Fruit fly (Drosophila melanogaster) whole organism, prepupa: ENCODE measurements around the gene Syx5.

Source experiments
- CG10631 ChIP-seq: fragments of 200-800 bp; sonication (Bioruptor generic); optimal IDR thresholded peaks from 2 replicates; lab custom pipeline; 2016; ENCODE audit warnings: missing biosample characterization, missing genetic modification characterization
- CG10669 ChIP-seq: fragments of 200-800 bp; sonication (Bioruptor generic); optimal IDR thresholded peaks from 3 replicates; lab custom pipeline; 2018; ENCODE audit warnings: missing biosample characterization, mild to moderate bottlenecking, missing genetic modification characterization, moderate library complexity
- CG11294 ChIP-seq: fragments of 200-800 bp; sonication (Bioruptor generic); IDR thresholded peaks from 2 replicates; pipeline ENCODE4 v1.3.6; 2022; ENCODE audit warnings: missing biosample characterization, missing genetic modification characterization
- CG11902 ChIP-seq: fragments of 200-800 bp; sonication (Bioruptor generic); optimal IDR thresholded peaks from 3 replicates; lab custom pipeline; 2016; ENCODE audit warnings: missing biosample characterization, missing genetic modification characterization
- CG15336 ChIP-seq: fragments of 200-800 bp; sonication (Bioruptor generic); IDR thresholded peaks from 2 replicates; pipeline ENCODE4 v1.3.6; 2022; ENCODE audit warnings: missing biosample characterization, missing genetic modification characterization
- CG1621 ChIP-seq: fragments of 200-800 bp; sonication (Bioruptor generic); optimal IDR thresholded peaks from 3 replicates; lab custom pipeline; 2018; ENCODE audit warnings: missing biosample characterization, mild to moderate bottlenecking, missing genetic modification characterization
- CG16779 ChIP-seq: fragments of 200-800 bp; sonication (Bioruptor generic); optimal IDR thresholded peaks from 3 replicates; lab custom pipeline; 2017; ENCODE audit warnings: missing biosample characterization, mild to moderate bottlenecking, missing genetic modification characterization
- CG3032 ChIP-seq: fragments of 200-800 bp; optimal IDR thresholded peaks from 2 replicates; lab custom pipeline; 2019; ENCODE audit warnings: missing biosample characterization, mild to moderate bottlenecking, missing genetic modification characterization, moderate library complexity
- CG31627 ChIP-seq: fragments of 200-800 bp; sonication (Bioruptor generic); optimal IDR thresholded peaks from 3 replicates; lab custom pipeline; 2016; ENCODE audit warnings: missing biosample characterization, missing genetic modification characterization
- CG32006 ChIP-seq: fragments of 200-800 bp; sonication (Bioruptor generic); optimal IDR thresholded peaks from 3 replicates; lab custom pipeline; 2017; ENCODE audit warnings: missing biosample characterization, mild to moderate bottlenecking, missing genetic modification characterization
- CG3919 ChIP-seq: fragments of 200-800 bp; sonication (Bioruptor generic); optimal IDR thresholded peaks from 3 replicates; lab custom pipeline; 2016; ENCODE audit warnings: missing biosample characterization, missing genetic modification characterization
- CG4318 ChIP-seq: fragments of 200-800 bp; sonication (Bioruptor generic); optimal IDR thresholded peaks from 3 replicates; lab custom pipeline; 2017; ENCODE audit warnings: missing biosample characterization, mild to moderate bottlenecking, missing genetic modification characterization
- CG6163 ChIP-seq: fragments of 200-800 bp; sonication (Bioruptor generic); IDR thresholded peaks from 3 replicates; pipeline ENCODE4 v1.3.6; 2022; ENCODE audit warnings: missing biosample characterization, missing genetic modification characterization
- CG6808 ChIP-seq: fragments of 200-800 bp; sonication (Bioruptor generic); optimal IDR thresholded peaks from 3 replicates; lab custom pipeline; 2017; ENCODE audit warnings: missing biosample characterization, missing genetic modification characterization, mild to moderate bottlenecking, moderate library complexity, missing genetic modification reagents
- CG7368 ChIP-seq: fragments of 200-800 bp; sonication (Bioruptor generic); optimal IDR thresholded peaks from 3 replicates; lab custom pipeline; 2016; ENCODE audit warnings: missing biosample characterization, missing genetic modification characterization
- CG8119 ChIP-seq: fragments of 200-800 bp; sonication (Bioruptor generic); IDR thresholded peaks from 3 replicates; pipeline ENCODE4 v1.3.6; 2022; ENCODE audit warnings: missing biosample characterization, missing genetic modification characterization
- CG8319 ChIP-seq: fragments of 200-800 bp; sonication (Bioruptor generic); optimal IDR thresholded peaks from 3 replicates; lab custom pipeline; 2016; ENCODE audit warnings: missing biosample characterization, missing genetic modification characterization
- CG8632 ChIP-seq: fragments of 200-800 bp; sonication (Bioruptor generic); optimal IDR thresholded peaks from 3 replicates; lab custom pipeline; 2016; ENCODE audit warnings: missing biosample characterization, missing genetic modification characterization
- CG9139 ChIP-seq: fragments of 200-800 bp; sonication (Bioruptor generic); optimal IDR thresholded peaks from 3 replicates; lab custom pipeline; 2017; ENCODE audit warnings: missing biosample characterization, mild to moderate bottlenecking, missing genetic modification characterization
- Eip75B ChIP-seq: fragments of 200-800 bp; sonication (Bioruptor generic); optimal IDR thresholded peaks from 3 replicates; lab custom pipeline; 2016; ENCODE audit warnings: missing biosample characterization, missing genetic modification characterization
- Eip78C ChIP-seq: fragments of 200-800 bp; sonication (Bioruptor generic); peaks from one replicate; lab custom pipeline; 2016; ENCODE audit warnings: missing biosample characterization, missing genetic modification characterization
- Eip93F ChIP-seq: fragments of 200-800 bp; sonication (Bioruptor generic); optimal IDR thresholded peaks from 2 replicates; lab custom pipeline; 2016; ENCODE audit warnings: missing biosample characterization, mild to moderate bottlenecking, missing genetic modification characterization
- Ets21C ChIP-seq: fragments of 200-800 bp; sonication (Bioruptor generic); optimal IDR thresholded peaks from 3 replicates; lab custom pipeline; 2016; ENCODE audit warnings: missing biosample characterization, missing genetic modification characterization
- Ets96B ChIP-seq: fragments of 200-800 bp; optimal IDR thresholded peaks from 2 replicates; lab custom pipeline; 2019; ENCODE audit warnings: missing biosample characterization, mild to moderate bottlenecking, missing genetic modification characterization, moderate library complexity
- Gug ChIP-seq: fragments of 200-800 bp; sonication (Bioruptor generic); IDR thresholded peaks from 2 replicates; pipeline ENCODE4 v1.3.6; 2022; ENCODE audit warnings: missing biosample characterization, missing genetic modification characterization
- Hr38 ChIP-seq: sonication (Bioruptor generic); optimal IDR thresholded peaks from 2 replicates; lab custom pipeline; 2016; ENCODE audit warnings: missing biosample characterization, missing genetic modification characterization
- Lpt ChIP-seq: fragments of 200-800 bp; sonication (Bioruptor generic); optimal IDR thresholded peaks from 3 replicates; lab custom pipeline; 2016; ENCODE audit warnings: missing biosample characterization, missing genetic modification characterization
- Met ChIP-seq: fragments of 200-800 bp; sonication (Bioruptor generic); optimal IDR thresholded peaks from 3 replicates; lab custom pipeline; 2016; ENCODE audit warnings: missing biosample characterization, missing genetic modification characterization
- Smox ChIP-seq: fragments of 200-800 bp; sonication (Bioruptor generic); optimal IDR thresholded peaks from 3 replicates; lab custom pipeline; 2016; ENCODE audit warnings: missing biosample characterization, missing genetic modification characterization
- Sox102F ChIP-seq: fragments of 200-800 bp; sonication (Bioruptor generic); optimal IDR thresholded peaks from 2 replicates; lab custom pipeline; 2016; ENCODE audit warnings: missing biosample characterization, mild to moderate bottlenecking, missing genetic modification characterization
- Sox14 ChIP-seq: fragments of 200-800 bp; sonication (Bioruptor generic); optimal IDR thresholded peaks from 3 replicates; lab custom pipeline; 2016; ENCODE audit warnings: missing biosample characterization, missing genetic modification characterization
- achi ChIP-seq: fragments of 200-800 bp; sonication (Bioruptor generic); optimal IDR thresholded peaks from 3 replicates; lab custom pipeline; 2016; ENCODE audit warnings: missing biosample characterization, missing genetic modification characterization
- acj6 ChIP-seq: fragments of 200-800 bp; sonication (Bioruptor generic); optimal IDR thresholded peaks from 3 replicates; lab custom pipeline; 2016; ENCODE audit warnings: missing biosample characterization, missing genetic modification characterization
- dac ChIP-seq: fragments of 200-800 bp; sonication (Bioruptor generic); optimal IDR thresholded peaks from 2 replicates; lab custom pipeline; 2017; ENCODE audit warnings: missing biosample characterization, mild to moderate bottlenecking, missing genetic modification characterization
- dsx ChIP-seq: fragments of 200-800 bp; optimal IDR thresholded peaks from 3 replicates; lab custom pipeline; 2019; ENCODE audit warnings: missing biosample characterization, mild to moderate bottlenecking, missing genetic modification characterization, moderate library complexity; ENCODE audit not compliant: poor library complexity, severe bottlenecking
- esn ChIP-seq: fragments of 200-800 bp; sonication (Bioruptor generic); optimal IDR thresholded peaks from 2 replicates; lab custom pipeline; 2016; ENCODE audit warnings: missing biosample characterization, mild to moderate bottlenecking, missing genetic modification characterization, moderate library complexity
- fd59A ChIP-seq: fragments of 200-800 bp; sonication (Bioruptor generic); optimal IDR thresholded peaks from 2 replicates; lab custom pipeline; 2017; ENCODE audit warnings: missing biosample characterization, mild to moderate bottlenecking, missing genetic modification characterization, missing genetic modification reagents
- fd85E ChIP-seq: fragments of 200-800 bp; sonication (Bioruptor generic); optimal IDR thresholded peaks from 3 replicates; lab custom pipeline; 2016; ENCODE audit warnings: missing biosample characterization, missing genetic modification characterization
- fkh ChIP-seq: fragments of 200-800 bp; sonication (Bioruptor generic); optimal IDR thresholded peaks from 3 replicates; lab custom pipeline; 2017; ENCODE audit warnings: missing biosample characterization, mild to moderate bottlenecking, missing genetic modification characterization, moderate library complexity
- lz ChIP-seq: fragments of 200-800 bp; sonication (Bioruptor generic); optimal IDR thresholded peaks from 3 replicates; lab custom pipeline; 2016; ENCODE audit warnings: missing biosample characterization, missing genetic modification characterization
- net ChIP-seq: fragments of 200-800 bp; sonication (Bioruptor generic); optimal IDR thresholded peaks from 3 replicates; lab custom pipeline; 2016; ENCODE audit warnings: missing biosample characterization, missing genetic modification characterization
- spab ChIP-seq: fragments of 200-800 bp; sonication (Bioruptor generic); optimal IDR thresholded peaks from 2 replicates; lab custom pipeline; 2017; ENCODE audit warnings: missing biosample characterization, mild to moderate bottlenecking, missing genetic modification characterization, missing genetic modification reagents
- svp ChIP-seq: fragments of 200-800 bp; sonication (Bioruptor generic); peaks from one replicate; lab custom pipeline; 2016; ENCODE audit warnings: missing biosample characterization, missing genetic modification characterization
- topi ChIP-seq: fragments of 200-800 bp; sonication (Bioruptor generic); optimal IDR thresholded peaks from 3 replicates; lab custom pipeline; 2016; ENCODE audit warnings: missing biosample characterization, missing genetic modification characterization
- vri ChIP-seq: fragments of 200-800 bp; sonication (Bioruptor generic); optimal IDR thresholded peaks from 3 replicates; lab custom pipeline; 2016; ENCODE audit warnings: missing biosample characterization, mild to moderate bottlenecking, missing genetic modification characterization

Gene Syx5

DNA sequence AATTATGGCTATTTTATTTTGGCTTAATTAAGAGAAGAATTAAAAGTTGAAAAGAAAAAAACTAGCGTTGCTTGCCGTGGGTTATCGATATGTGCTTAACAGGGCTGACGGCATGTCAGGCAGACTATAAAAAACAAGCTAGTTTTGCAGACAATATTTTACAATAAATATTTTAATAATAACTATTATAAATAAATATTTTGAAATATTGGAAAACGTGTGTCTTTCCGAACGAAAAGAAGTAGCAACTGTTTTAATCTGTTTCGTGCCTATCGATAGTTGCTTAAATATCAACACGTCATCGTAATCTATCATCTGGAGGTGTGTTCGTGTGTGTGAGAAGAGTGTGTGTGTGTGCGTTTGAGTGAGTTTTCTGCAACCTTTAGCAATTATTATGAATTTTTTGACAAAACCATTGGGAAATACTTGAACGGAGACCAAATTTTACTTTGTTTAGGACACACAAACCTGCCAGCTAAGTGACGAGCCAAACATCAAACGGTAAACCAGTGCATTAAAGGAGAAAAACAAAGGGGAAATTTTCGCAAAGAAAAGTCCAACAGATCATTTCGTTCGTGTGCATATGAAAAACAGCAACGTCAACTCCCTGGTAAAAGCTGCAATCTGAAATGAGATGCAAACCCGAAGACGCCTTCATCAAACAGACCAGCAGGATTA is at the start of gene Syx5, which contains the start of gene CG5861:
Syx5 (plus strand) TSS at position 321 of the 678 bp plus-strand sequence.
CG5861 (minus strand) TSS at position 273 of the 678 bp plus-strand sequence.
- TF ChIP-seq CG6808 (GFP tag; lab: Kevin White, UChicago): no peak
- TF ChIP-seq Eip75B (GFP tag; lab: Kevin White, UChicago): no peak
- no peak for TF ChIP-seq net (GFP tag; lab: Kevin White, UChicago)
- TF ChIP-seq dac (GFP tag; lab: Kevin White, UChicago): no peak
- 0 out of 2 replicates have a peak, but pooled peaks have one; percentile 30 for TF ChIP-seq CG15336
- TF ChIP-seq fd85E: no peak
- no peak for TF ChIP-seq acj6
- TF ChIP-seq lz: no peak
- no peak for TF ChIP-seq Hr38 (GFP tag; lab: Kevin White, UChicago)
- TF ChIP-seq Lpt (GFP tag; lab: Kevin White, UChicago): no peak
- TF ChIP-seq CG9139 (GFP tag; lab: Kevin White, UChicago): no peak
- TF ChIP-seq dsx (GFP tag; lab: Kevin White, UChicago): no peak
- no peak for TF ChIP-seq Ets21C (GFP tag; lab: Kevin White, UChicago)
- no peak for TF ChIP-seq topi
- no peak; the same call in 2 of the 3 replicates for TF ChIP-seq CG6163 (GFP tag; lab: Robert Waterston, UW)
- TF ChIP-seq CG10669 (GFP tag; lab: Kevin White, UChicago): no peak
- TF ChIP-seq Sox14 (GFP tag; lab: Kevin White, UChicago): peak; percentile 35
- no peak for TF ChIP-seq CG16779 (tag; lab: Kevin White, UChicago)
- TF ChIP-seq fd59A (GFP tag; lab: Kevin White, UChicago): no peak
- peak; percentile 37 for TF ChIP-seq esn (GFP tag; lab: Kevin White, UChicago)
- no peak for TF ChIP-seq Smox
- no peak for TF ChIP-seq CG31627 (GFP tag; lab: Kevin White, UChicago)
- TF ChIP-seq CG8119 (GFP tag; lab: Robert Waterston, UW): no peak
- no peak for TF ChIP-seq CG7368
- TF ChIP-seq Eip93F (GFP tag; lab: Kevin White, UChicago): peak; percentile 69
- no peak for TF ChIP-seq CG1621 (tag; lab: Kevin White, UChicago)
- TF ChIP-seq Sox102F (GFP tag; lab: Kevin White, UChicago): no peak
- TF ChIP-seq Met: no peak
- TF ChIP-seq CG3032: peak; percentile 60
- 0 out of 2 replicates have a peak, but pooled peaks have one; percentile 21 for TF ChIP-seq Gug (GFP tag; lab: Robert Waterston, UW)
- no peak for TF ChIP-seq CG32006 (GFP tag; lab: Kevin White, UChicago)
- TF ChIP-seq svp (GFP tag; lab: Kevin White, UChicago): no peak
- TF ChIP-seq CG8319 (GFP tag; lab: Kevin White, UChicago): no peak
- TF ChIP-seq CG10631 (GFP tag; lab: Kevin White, UChicago): peak; percentile 62
- no peak for TF ChIP-seq CG3919 (GFP tag; lab: Kevin White, UChicago)
- TF ChIP-seq CG8632: no peak
- TF ChIP-seq CG4318 (GFP tag; lab: Kevin White, UChicago): no peak
- TF ChIP-seq CG11902 (GFP tag; lab: Kevin White, UChicago): no peak
- no peak for TF ChIP-seq CG11294 (GFP tag; lab: Robert Waterston, UW)
- TF ChIP-seq fkh (GFP tag; lab: Kevin White, UChicago): peak; percentile 67
- no peak for TF ChIP-seq vri (GFP tag; lab: Kevin White, UChicago)
- TF ChIP-seq achi (GFP tag; lab: Kevin White, UChicago): no peak
- peak; percentile 40 for TF ChIP-seq Ets96B (tag; lab: Kevin White, UChicago)
- no peak for TF ChIP-seq spab (GFP tag; lab: Kevin White, UChicago)
- no peak for TF ChIP-seq Eip78C (GFP tag; lab: Kevin White, UChicago)
